Worm (Caenorhabditis elegans): ENCODE measurements around the gene F38A6.5.

F38A6.5 gene

ce11 chrV:20747964-20748363, 25.6 kb downstream of the F38A6.5 start:
- TF ChIP-seq skn-1 (tag; optimal IDR thresholded peaks at IDR 0.05) (no peak), zag-1 (tag; optimal IDR thresholded peaks at IDR 0.05) (no peak), nhr-11 (tag; optimal IDR thresholded peaks at IDR 0.05) (no peak), jun-1 (tag; optimal IDR thresholded peaks at IDR 0.05) (no peak), ceh-16 (tag; optimal IDR thresholded peaks at IDR 0.05) (no peak), nhr-67 (tag; optimal IDR thresholded peaks at IDR 0.05) (no peak), snpc-4 (tag; optimal IDR thresholded peaks at IDR 0.05) (no peak), nhr-12 (tag; optimal IDR thresholded peaks at IDR 0.05) (no peak)

- TF ChIP-seq lsy-12 (tag; optimal IDR thresholded peaks at IDR 0.05) (no peak), ceh-82 (tag; optimal IDR thresholded peaks at IDR 0.05) (no peak), nhr-76 (tag; optimal IDR thresholded peaks at IDR 0.05) (no peak), skn-1 (tag; optimal IDR thresholded peaks at IDR 0.05) (no peak), ztf-4 (tag; optimal IDR thresholded peaks at IDR 0.05) (no peak), lin-15B (tag; optimal IDR thresholded peaks at IDR 0.05) (no peak), ztf-11 (tag; optimal IDR thresholded peaks at IDR 0.05) (no peak), mml-1 (tag; optimal IDR thresholded peaks at IDR 0.05) (no peak), R02D3.7 (tag; optimal IDR thresholded peaks at IDR 0.05) (no peak), aly-2 (tag; optimal IDR thresholded peaks at IDR 0.05) (no peak), nhr-237 (tag; optimal IDR thresholded peaks at IDR 0.05) (no peak), pqm-1 (tag; optimal IDR thresholded peaks at IDR 0.05) (no peak), daf-12 (tag; optimal IDR thresholded peaks at IDR 0.05) (no peak), unc-62 (GFP tag; optimal IDR thresholded peaks at IDR 0.05) (no peak), sea-2 (GFP tag; optimal IDR thresholded peaks at IDR 0.05) (no peak), nhr-11 (tag; optimal IDR thresholded peaks at IDR 0.05) (no peak)
Measured at ce11 chrV:20746805-20747204, 26.7 kb downstream of the F38A6.5 start.

- no peak for TF ChIP-seq ztf-11 (tag; optimal IDR thresholded peaks at IDR 0.05)
- no peak for TF ChIP-seq nhr-77 (tag; optimal IDR thresholded peaks at IDR 0.05)
- TF ChIP-seq fos-1 (tag; optimal IDR thresholded peaks at IDR 0.05): no peak
- no peak for TF ChIP-seq R02D3.7 (tag; optimal IDR thresholded peaks at IDR 0.05)
Measured at ce11 chrV:20745278-20745677, 28.3 kb downstream of the F38A6.5 start.

ce11 chrV:20744290-20744837, 29.2 kb downstream of the F38A6.5 start, which contains the start of gene dnj-25:
Gene dnj-25 (minus strand): TSS chrV:20744346.
- TF ChIP-seq ZK546.5 (tag; optimal IDR thresholded peaks at IDR 0.05) (no peak), nhr-43 (tag; optimal IDR thresholded peaks at IDR 0.05; ENCODE audit: poor library complexity, severe bottlenecking) (no peak), pha-4 (tag; optimal IDR thresholded peaks at IDR 0.05) (peak; percentile 59), pqm-1 (tag; optimal IDR thresholded peaks at IDR 0.05) (no peak), nfya-1 (tag; optimal IDR thresholded peaks at IDR 0.05; ENCODE audit: insufficient read depth) (peak; percentile 25), hmg-11 (tag; optimal IDR thresholded peaks at IDR 0.05) (peak; percentile 39), nhr-25 (tag; optimal IDR thresholded peaks at IDR 0.05) (no peak), zag-1 (tag; optimal IDR thresholded peaks at IDR 0.05) (no peak), ztf-11 (tag; optimal IDR thresholded peaks at IDR 0.05) (no peak), lin-15B (tag; optimal IDR thresholded peaks at IDR 0.05) (peak; percentile 19), nhr-11 (tag; optimal IDR thresholded peaks at IDR 0.05) (no peak), sea-2 (GFP tag; optimal IDR thresholded peaks at IDR 0.05) (no peak), egl-5 (tag; optimal IDR thresholded peaks at IDR 0.05) (no peak), fos-1 (tag; optimal IDR thresholded peaks at IDR 0.05) (no peak), ama-1 (optimal IDR thresholded peaks at IDR 0.05) (peak; percentile 13)

- TF ChIP-seq nfya-1 (tag; optimal IDR thresholded peaks at IDR 0.05; ENCODE audit: insufficient read depth) (peak; percentile 4), zag-1 (tag; optimal IDR thresholded peaks at IDR 0.05) (no peak), nhr-25 (tag; optimal IDR thresholded peaks at IDR 0.05) (no peak), nhr-43 (tag; optimal IDR thresholded peaks at IDR 0.05; ENCODE audit: poor library complexity, severe bottlenecking) (no peak)
Measured at ce11 chrV:20739387-20739786, 34.2 kb downstream of the F38A6.5 start.

ce11 chrV:20734658-20735057, 38.9 kb downstream of the F38A6.5 start, which contains the start of gene srxa-6:
Gene srxa-6 (plus strand): TSS chrV:20734958.
- TF ChIP-seq ceh-9 (tag; optimal IDR thresholded peaks at IDR 0.05) (no peak), egl-5 (tag; optimal IDR thresholded peaks at IDR 0.05) (no peak), elt-3 (tag; optimal IDR thresholded peaks at IDR 0.05) (no peak), lin-15B (tag; optimal IDR thresholded peaks at IDR 0.05) (no peak), fkh-2 (tag; optimal IDR thresholded peaks at IDR 0.05) (no peak), pha-4 (tag; optimal IDR thresholded peaks at IDR 0.05) (no peak), R02D3.7 (tag; optimal IDR thresholded peaks at IDR 0.05) (no peak), snpc-4 (tag; optimal IDR thresholded peaks at IDR 0.05) (no peak), ama-1 (optimal IDR thresholded peaks at IDR 0.05) (no peak), pqm-1 (tag; optimal IDR thresholded peaks at IDR 0.05) (no peak), skn-1 (tag; optimal IDR thresholded peaks at IDR 0.05) (no peak), nhr-28 (tag; optimal IDR thresholded peaks at IDR 0.05) (no peak), elt-2 (tag; optimal IDR thresholded peaks at IDR 0.05) (no peak), eor-1 (tag; optimal IDR thresholded peaks at IDR 0.05) (no peak), fos-1 (tag; optimal IDR thresholded peaks at IDR 0.05) (no peak), nfya-1 (tag; optimal IDR thresholded peaks at IDR 0.05; ENCODE audit: insufficient read depth) (no peak), nhr-237 (tag; optimal IDR thresholded peaks at IDR 0.05) (no peak)

All from whole organism, L3 larva.